Worm (Caenorhabditis elegans) whole organism, L1 larva: Measurements from ENCODE around the gene deg-1.
A peak's percentile ranks its signal among the peaks of the same experiment; 100 is the strongest.

ENCODE experiments used
- C04F5.9 ChIP-seq: sonication (generic microtip); optimal IDR thresholded peaks from 2 replicates; lab custom pipeline; 2016; ENCODE audit warnings: missing genetic modification characterization, missing compliant biosample characterization
- C16A3.4 ChIP-seq: fragments of 150-350 bp; optimal IDR thresholded peaks from 2 replicates; lab custom pipeline; 2014; ENCODE audit warnings: missing biosample characterization, missing genetic modification characterization
- Y116A8C.19 ChIP-seq: sonication (generic microtip); optimal IDR thresholded peaks from 2 replicates; lab custom pipeline; 2016; ENCODE audit warnings: missing compliant biosample characterization, missing genetic modification characterization, borderline replicate concordance
- aha-1 ChIP-seq: fragments of 150-350 bp; optimal IDR thresholded peaks from 2 replicates; lab custom pipeline; 2014; ENCODE audit warnings: missing biosample characterization, missing genetic modification characterization
- alr-1 ChIP-seq: fragments of 200-800 bp; sonication (Bioruptor generic); optimal IDR thresholded peaks from 2 replicates; lab custom pipeline; 2018; ENCODE audit warnings: borderline replicate concordance, mild to moderate bottlenecking, missing genetic modification characterization, missing compliant biosample characterization
- aly-2 ChIP-seq: fragments of 150-350 bp; optimal IDR thresholded peaks from 2 replicates; lab custom pipeline; 2014; ENCODE audit warnings: missing biosample characterization, missing genetic modification characterization
- ceh-8 ChIP-seq: fragments of 200-800 bp; sonication (Bioruptor generic); optimal IDR thresholded peaks from 2 replicates; lab custom pipeline; 2018; ENCODE audit warnings: mild to moderate bottlenecking, missing genetic modification characterization, moderate library complexity, missing compliant biosample characterization
- ceh-90 ChIP-seq: sonication (generic microtip); optimal IDR thresholded peaks from 2 replicates; lab custom pipeline; 2016; ENCODE audit warnings: missing genetic modification characterization, missing compliant biosample characterization
- dpl-1 ChIP-seq, 3 experiments: fragments of 150-350 bp in 2 of 3; sonication (generic microtip) in 1 of 3; optimal IDR thresholded peaks; 2 replicates each; lab custom pipeline; 2014 to 2017; ENCODE audit warnings: missing biosample characterization in 3 of 3, missing genetic modification characterization in 3 of 3, missing genetic modification reagents in 3 of 3
- dsc-1 ChIP-seq: sonication (generic microtip); optimal IDR thresholded peaks from 2 replicates; lab custom pipeline; 2016; ENCODE audit warnings: mild to moderate bottlenecking, missing genetic modification characterization, missing compliant biosample characterization
- efl-1 ChIP-seq, 4 experiments: fragments of 150-350 bp; optimal IDR thresholded peaks in 3 of 4; peaks in 1 of 4; 1 replicate in 1 of 4; 2 replicates in 3 of 4; lab custom pipeline; 2014; ENCODE audit warnings: missing biosample characterization in 2 of 4, missing genetic modification characterization in 2 of 4, missing genetic modification reagents in 2 of 4
- egl-13 ChIP-seq: sonication (generic microtip); optimal IDR thresholded peaks from 2 replicates; lab custom pipeline; 2016; ENCODE audit warnings: missing genotype, missing genetic modification reagents, missing genetic modification characterization, missing compliant biosample characterization
- elt-2 ChIP-seq: sonication (generic microtip); optimal IDR thresholded peaks from 2 replicates; lab custom pipeline; 2016; ENCODE audit warnings: missing genetic modification characterization, mild to moderate bottlenecking, inconsistent platforms, missing compliant biosample characterization, missing genetic modification reagents
- elt-3 ChIP-seq, 6 experiments: fragments of 150-350 bp in 1 of 6; sonication (generic microtip); optimal IDR thresholded peaks; 2 replicates each; lab custom pipeline; 2017 to 2018; ENCODE audit warnings: missing biosample characterization in 6 of 6, missing genetic modification characterization in 6 of 6, inconsistent platforms in 1 of 6
- fkh-8 ChIP-seq: sonication (generic microtip); optimal IDR thresholded peaks from 2 replicates; lab custom pipeline; 2016; ENCODE audit warnings: mild to moderate bottlenecking, missing genetic modification characterization, missing compliant biosample characterization
- fos-1 ChIP-seq: fragments of 150-350 bp; optimal IDR thresholded peaks from 2 replicates; lab custom pipeline; 2014; ENCODE audit warnings: missing biosample characterization, missing genetic modification characterization
- grh-1 ChIP-seq: fragments of 200-800 bp; sonication (Bioruptor generic); IDR thresholded peaks from 2 replicates; pipeline ENCODE4 v1.3.6; 2022; ENCODE audit warnings: missing genetic modification reagents, missing genetic modification characterization, missing compliant biosample characterization
- hlh-17 ChIP-seq: fragments of 200-800 bp; sonication (Bioruptor generic); optimal IDR thresholded peaks from 2 replicates; lab custom pipeline; 2018; ENCODE audit warnings: missing genetic modification characterization, mild to moderate bottlenecking, missing compliant biosample characterization, moderate library complexity, borderline replicate concordance
- hpl-2 ChIP-seq: fragments of 150-350 bp; optimal IDR thresholded peaks from 2 replicates; lab custom pipeline; 2014; ENCODE audit warnings: missing biosample characterization, missing genetic modification reagents, missing genetic modification characterization
- isw-1 ChIP-seq: fragments of 200-800 bp; sonication (Bioruptor generic); IDR thresholded peaks from 2 replicates; pipeline ENCODE4 v1.3.6; 2022; ENCODE audit warnings: missing genetic modification characterization, missing compliant biosample characterization
- lin-14 ChIP-seq: fragments of 200-800 bp; sonication (Bioruptor generic); optimal IDR thresholded peaks from 2 replicates; lab custom pipeline; 2018; ENCODE audit warnings: mild to moderate bottlenecking, missing genetic modification characterization, moderate library complexity, missing compliant biosample characterization
- lin-15B ChIP-seq: fragments of 150-350 bp; sonication (generic microtip); optimal IDR thresholded peaks from 3 replicates; lab custom pipeline; 2014; ENCODE audit warnings: missing biosample characterization, missing genetic modification characterization
- lin-35 ChIP-seq, 2 experiments: fragments of 150-350 bp; optimal IDR thresholded peaks; 2 replicates each; lab custom pipeline; 2014; ENCODE audit warnings: missing biosample characterization in 2 of 2, missing genetic modification characterization in 2 of 2, missing genetic modification reagents in 2 of 2
- lir-3 ChIP-seq: sonication (generic microtip); optimal IDR thresholded peaks from 2 replicates; lab custom pipeline; 2016; ENCODE audit warnings: mild to moderate bottlenecking, missing genetic modification characterization, moderate library complexity, missing compliant biosample characterization; ENCODE audit not compliant: poor library complexity
- lsy-2 ChIP-seq, 2 experiments: fragments of 150-350 bp; optimal IDR thresholded peaks; 2 replicates each; lab custom pipeline; 2014; ENCODE audit warnings: missing biosample characterization in 2 of 2, missing genetic modification characterization in 2 of 2
- mdl-1 ChIP-seq, 2 experiments: fragments of 150-350 bp; optimal IDR thresholded peaks; 2 replicates each; lab custom pipeline; 2014 to 2017; ENCODE audit warnings: missing biosample characterization in 2 of 2, missing genetic modification characterization in 2 of 2, inconsistent platforms in 1 of 2
- mef-2 ChIP-seq: fragments of 150-350 bp; optimal IDR thresholded peaks from 2 replicates; lab custom pipeline; 2014; ENCODE audit warnings: missing biosample characterization, missing genetic modification characterization
- mep-1 ChIP-seq: fragments of 150-350 bp; optimal IDR thresholded peaks from 2 replicates; lab custom pipeline; 2014; ENCODE audit warnings: missing biosample characterization, missing genetic modification characterization
- nhr-11 ChIP-seq: fragments of 150-350 bp; optimal IDR thresholded peaks from 2 replicates; lab custom pipeline; 2014; ENCODE audit warnings: missing biosample characterization, missing genetic modification characterization
- nhr-19 ChIP-seq: fragments of 200-800 bp; sonication (Bioruptor generic); conservative IDR thresholded peaks from 2 replicates; pipeline ENCODE4 v1.3.6; 2022; ENCODE audit warnings: missing genetic modification characterization, missing compliant biosample characterization
- nhr-20 ChIP-seq: sonication (generic microtip); optimal IDR thresholded peaks from 2 replicates; lab custom pipeline; 2016; ENCODE audit warnings: mild to moderate bottlenecking, missing genetic modification characterization, missing compliant biosample characterization
- nhr-28 ChIP-seq: fragments of 150-350 bp; optimal IDR thresholded peaks from 2 replicates; lab custom pipeline; 2014; ENCODE audit warnings: missing biosample characterization, missing genetic modification characterization
- nhr-76 ChIP-seq: sonication (generic microtip); optimal IDR thresholded peaks from 2 replicates; lab custom pipeline; 2017; ENCODE audit warnings: missing biosample characterization, missing genetic modification characterization
- nhr-84 ChIP-seq: sonication (generic microtip); optimal IDR thresholded peaks from 2 replicates; lab custom pipeline; 2017; ENCODE audit warnings: missing biosample characterization, missing genetic modification characterization
- nhr-90 ChIP-seq: sonication (generic microtip); optimal IDR thresholded peaks from 2 replicates; lab custom pipeline; 2016; ENCODE audit warnings: mild to moderate bottlenecking, missing genetic modification characterization, missing compliant biosample characterization; ENCODE audit not compliant: poor library complexity
- pag-3 ChIP-seq: sonication (generic microtip); optimal IDR thresholded peaks from 2 replicates; lab custom pipeline; 2017; ENCODE audit warnings: missing genetic modification characterization, mild to moderate bottlenecking, missing compliant biosample characterization, antibody characterized with exemption, borderline replicate concordance; ENCODE audit not compliant: insufficient read depth
- pqm-1 ChIP-seq: sonication (generic microtip); optimal IDR thresholded peaks from 3 replicates; lab custom pipeline; 2017; ENCODE audit warnings: missing biosample characterization, missing genetic modification characterization
- rnt-1 ChIP-seq: sonication (generic microtip); optimal IDR thresholded peaks from 2 replicates; lab custom pipeline; 2016; ENCODE audit warnings: mild to moderate bottlenecking, missing genetic modification characterization, moderate library complexity, missing compliant biosample characterization
- skn-1 ChIP-seq: fragments of 150-350 bp; optimal IDR thresholded peaks from 2 replicates; lab custom pipeline; 2014; ENCODE audit warnings: missing biosample characterization, missing genetic modification characterization
- snpc-4 ChIP-seq: fragments of 150-350 bp; optimal IDR thresholded peaks from 2 replicates; lab custom pipeline; 2014; ENCODE audit warnings: missing biosample characterization, missing genetic modification characterization
- snu-23 ChIP-seq: sonication (generic microtip); optimal IDR thresholded peaks from 2 replicates; lab custom pipeline; 2016; ENCODE audit warnings: missing genetic modification characterization, missing compliant biosample characterization
- sptf-1 ChIP-seq: fragments of 150-350 bp; optimal IDR thresholded peaks from 2 replicates; lab custom pipeline; 2014; ENCODE audit warnings: missing biosample characterization, missing genetic modification characterization
- sup-37 ChIP-seq: fragments of 200-800 bp; sonication (Bioruptor generic); optimal IDR thresholded peaks from 2 replicates; lab custom pipeline; 2018; ENCODE audit warnings: mild to moderate bottlenecking, missing genetic modification characterization, missing compliant biosample characterization
- tbx-2 ChIP-seq: sonication (generic microtip); optimal IDR thresholded peaks from 2 replicates; lab custom pipeline; 2016; ENCODE audit warnings: missing genetic modification characterization, missing compliant biosample characterization
- unc-30 ChIP-seq: sonication (generic microtip); optimal IDR thresholded peaks from 2 replicates; lab custom pipeline; 2017; ENCODE audit warnings: missing biosample characterization, missing genetic modification characterization
- unc-62 ChIP-seq: fragments of 150-350 bp; optimal IDR thresholded peaks from 2 replicates; lab custom pipeline; 2014; ENCODE audit warnings: missing biosample characterization, missing genetic modification reagents, missing genetic modification characterization
- unc-86 ChIP-seq: sonication (generic microtip); optimal IDR thresholded peaks from 2 replicates; lab custom pipeline; 2016; ENCODE audit warnings: missing genetic modification characterization, missing compliant biosample characterization
- xbp-1 ChIP-seq: sonication (generic microtip); optimal IDR thresholded peaks from 2 replicates; lab custom pipeline; 2016; ENCODE audit warnings: missing genetic modification characterization, missing compliant biosample characterization
- zag-1 ChIP-seq: fragments of 150-350 bp; optimal IDR thresholded peaks from 2 replicates; lab custom pipeline; 2014; ENCODE audit warnings: missing biosample characterization, missing genetic modification characterization
- zip-4 ChIP-seq: fragments of 200-800 bp; sonication (Bioruptor generic); optimal IDR thresholded peaks from 2 replicates; lab custom pipeline; 2018; ENCODE audit warnings: mild to moderate bottlenecking, missing genetic modification characterization, moderate library complexity, missing compliant biosample characterization
- ztf-11 ChIP-seq, 2 experiments: sonication (generic microtip); optimal IDR thresholded peaks; 2 replicates each; lab custom pipeline; 2016 to 2017; ENCODE audit warnings: missing genetic modification characterization in 2 of 2, missing biosample characterization in 1 of 2, missing compliant biosample characterization in 1 of 2
- ztf-4 ChIP-seq: fragments of 150-350 bp; optimal IDR thresholded peaks from 2 replicates; lab custom pipeline; 2014; ENCODE audit warnings: missing biosample characterization, missing genetic modification characterization

deg-1 gene

ce11 chrX:7791802-7792201, 38.9 kb downstream of the deg-1 start (continued):
- TF ChIP-seq ztf-4 (tag; lab: Kevin White, UChicago) (peak; percentile 38), pag-3 (tag; lab: Kevin White, UChicago) (no peak), C16A3.4 (tag; lab: Kevin White, UChicago) (no peak), C04F5.9 (no peak), Y116A8C.19 (tag; lab: Kevin White, UChicago) (no peak), elt-3 (tag; optimal IDR thresholded peaks at IDR 0.05; lab: Kevin White, UChicago) (no peak), tbx-2 (tag; lab: Kevin White, UChicago) (peak; percentile 22), unc-86 (tag; lab: Kevin White, UChicago) (peak; percentile 50), nhr-84 (tag; lab: Kevin White, UChicago) (no peak), dpl-1 (GFP tag; optimal IDR thresholded peaks at IDR 0.05; lab: Kevin White, UChicago) (no peak), sup-37 (GFP tag; lab: Kevin White, UChicago) (no peak), sptf-1 (no peak), dsc-1 (tag; lab: Kevin White, UChicago) (peak; percentile 65), snu-23 (GFP tag; lab: Kevin White, UChicago) (no peak), ceh-90 (tag; lab: Kevin White, UChicago) (no peak), pqm-1 (tag; lab: Kevin White, UChicago) (no peak), lin-35 (GFP tag; optimal IDR thresholded peaks at IDR 0.05; lab: Kevin White, UChicago) (no peak), skn-1 (tag; lab: Kevin White, UChicago) (peak; percentile 25), mep-1 (tag; lab: Kevin White, UChicago) (peak; percentile 53), mef-2 (peak; percentile 1), lin-15B (no peak), xbp-1 (tag; lab: Kevin White, UChicago) (peak; percentile 13), lin-14 (GFP tag; lab: Kevin White, UChicago) (peak; percentile 80), ceh-8 (GFP tag; lab: Kevin White, UChicago) (peak; percentile 5), unc-30 (tag; lab: Kevin White, UChicago) (no peak), aly-2 (tag; lab: Kevin White, UChicago) (no peak), hpl-2 (GFP tag; lab: Kevin White, UChicago) (no peak), zip-4 (peak; percentile 84), lsy-2 (tag; optimal IDR thresholded peaks at IDR 0.05; lab: Kevin White, UChicago) (peak in 1 of 2 experiments; percentile 28), snpc-4 (no peak), mdl-1 (tag; optimal IDR thresholded peaks at IDR 0.05; lab: Kevin White, UChicago) (no peak), fkh-8 (tag; lab: Kevin White, UChicago) (peak; percentile 94), nhr-20 (peak; percentile 26), grh-1 (no peak), elt-2 (tag; lab: Kevin White, UChicago) (no peak), nhr-11 (peak; percentile 56), rnt-1 (tag; lab: Kevin White, UChicago) (no peak), lir-3 (tag; lab: Kevin White, UChicago) (no peak), nhr-19 (GFP tag; lab: Robert Waterston, UW) (no peak), alr-1 (tag; lab: Kevin White, UChicago) (no peak), hlh-17 (GFP tag; lab: Kevin White, UChicago) (no peak), isw-1 (GFP tag; lab: Robert Waterston, UW) (0 out of 2 replicates have a peak, but pooled peaks have one; percentile 15), ztf-11 (tag; optimal IDR thresholded peaks at IDR 0.05; lab: Kevin White, UChicago) (no peak), aha-1 (tag; lab: Kevin White, UChicago) (no peak), egl-13 (tag; lab: Kevin White, UChicago) (peak; percentile 59), nhr-76 (no peak), efl-1 (optimal IDR thresholded peaks at IDR 0.05; lab: Kevin White, UChicago) (peak in 1 of 2 experiments; percentile 20), efl-1 (GFP tag; optimal IDR thresholded peaks at IDR 0.05 in 1 of 2; lab: Kevin White, UChicago) (peak in 1 of 2 experiments; percentile 22), zag-1 (tag; lab: Kevin White, UChicago) (no peak), fos-1 (tag; lab: Kevin White, UChicago) (peak; percentile 94), unc-62 (GFP tag; lab: Kevin White, UChicago) (no peak), nhr-28 (tag; lab: Kevin White, UChicago) (no peak), nhr-90 (no peak)
